Fruit fly (Drosophila melanogaster) whole organism: ENCODE data around the gene Dab.

Experiments used
- CG8478 ChIP-seq: fragments of >200 bp; optimal IDR thresholded peaks from 2 replicates; lab custom pipeline; 2018; ENCODE audit warnings: inconsistent platforms
- pan ChIP-seq: fragments of >200 bp; optimal IDR thresholded peaks from 2 replicates; lab custom pipeline; 2017
- psq ChIP-seq: fragments of >200 bp; optimal IDR thresholded peaks from 2 replicates; lab custom pipeline; 2017

dm6 chr3L:16758504-16759109 is 46.7 kb downstream of the Dab start:
- no peak for TF ChIP-seq pan (lab: Kevin White, UChicago)
- no peak for TF ChIP-seq psq (lab: Kevin White, UChicago)
- no peak for TF ChIP-seq CG8478
